Fruit fly (Drosophila melanogaster) whole organism, embryonic: ENCODE results near the gene CG46427.
A peak's percentile ranks its signal among the peaks of the same experiment; 100 is the strongest.

Experiments used
- Aef1 ChIP-seq: fragments of 200-800 bp; sonication (Bioruptor generic); IDR thresholded peaks from 3 replicates; pipeline ENCODE4 v1.3.6; 2022; ENCODE audit warnings: missing biosample characterization, missing genetic modification characterization
- BEAF-32 ChIP-seq: fragments of 200-800 bp; sonication (Bioruptor generic); optimal IDR thresholded peaks from 3 replicates; lab custom pipeline; 2017; ENCODE audit warnings: missing biosample characterization, missing genetic modification characterization, mild to moderate bottlenecking, moderate library complexity, missing genetic modification reagents
- CG10209 ChIP-seq: fragments of 200-800 bp; sonication (Bioruptor generic); optimal IDR thresholded peaks from 3 replicates; lab custom pipeline; 2017; ENCODE audit warnings: missing biosample characterization, mild to moderate bottlenecking, missing genetic modification characterization, missing genetic modification reagents
- CG10654 ChIP-seq: fragments of 200-800 bp; sonication (Bioruptor generic); optimal IDR thresholded peaks from 2 replicates; lab custom pipeline; 2016; ENCODE audit warnings: missing biosample characterization, missing genetic modification characterization
- CG11247 ChIP-seq: fragments of 200-800 bp; sonication (Bioruptor generic); IDR thresholded peaks from 2 replicates; pipeline ENCODE4 v1.3.6; 2022; ENCODE audit warnings: missing biosample characterization, missing genetic modification characterization
- CG12071 ChIP-seq: fragments of 200-800 bp; sonication (Bioruptor generic); optimal IDR thresholded peaks from 3 replicates; lab custom pipeline; 2018; ENCODE audit warnings: missing biosample characterization, mild to moderate bottlenecking, missing genetic modification characterization
- CG12219 ChIP-seq: fragments of 200-800 bp; sonication (Bioruptor generic); optimal IDR thresholded peaks from 3 replicates; lab custom pipeline; 2018; ENCODE audit warnings: missing biosample characterization, mild to moderate bottlenecking, missing genetic modification characterization
- CG12942 ChIP-seq: fragments of 200-800 bp; sonication (Bioruptor generic); optimal IDR thresholded peaks from 3 replicates; lab custom pipeline; 2016; ENCODE audit warnings: missing biosample characterization, missing genetic modification characterization
- CG13296 ChIP-seq: fragments of 200-800 bp; sonication (Bioruptor generic); optimal IDR thresholded peaks from 3 replicates; lab custom pipeline; 2018; ENCODE audit warnings: missing biosample characterization, mild to moderate bottlenecking, missing genetic modification characterization
- CG16779 ChIP-seq: fragments of 200-800 bp; sonication (Bioruptor generic); IDR thresholded peaks from 2 replicates; pipeline ENCODE4 v1.3.6; 2022; ENCODE audit warnings: missing biosample characterization, missing genetic modification characterization
- CG17328 ChIP-seq: fragments of 200-800 bp; sonication (Bioruptor generic); IDR thresholded peaks from 2 replicates; pipeline ENCODE4 v1.3.6; 2022; ENCODE audit warnings: missing biosample characterization, missing genetic modification characterization
- CG2116 ChIP-seq: fragments of 200-800 bp; sonication (Bioruptor generic); optimal IDR thresholded peaks from 3 replicates; lab custom pipeline; 2018; ENCODE audit warnings: missing biosample characterization, mild to moderate bottlenecking, missing genetic modification characterization
- CG3726 ChIP-seq: fragments of 200-800 bp; sonication (Bioruptor generic); IDR thresholded peaks from 3 replicates; pipeline ENCODE4, ENCODE4 v1.3.6; 2022; ENCODE audit warnings: missing biosample characterization, missing genetic modification characterization
- CG4617 ChIP-seq: fragments of 200-800 bp; sonication (Bioruptor generic); optimal IDR thresholded peaks from 3 replicates; lab custom pipeline; 2016; ENCODE audit warnings: missing biosample characterization, missing genetic modification characterization, borderline replicate concordance
- CG4854 ChIP-seq: fragments of 200-800 bp; sonication (Bioruptor generic); optimal IDR thresholded peaks from 2 replicates; lab custom pipeline; 2016; ENCODE audit warnings: missing biosample characterization, missing genetic modification characterization, inconsistent platforms
- CG7839 ChIP-seq: fragments of 200-800 bp; sonication (Bioruptor generic); optimal IDR thresholded peaks from 3 replicates; lab custom pipeline; 2018; ENCODE audit warnings: missing biosample characterization, mild to moderate bottlenecking, missing genetic modification characterization, moderate library complexity
- CG7987 ChIP-seq: fragments of 200-800 bp; sonication (Bioruptor generic); optimal IDR thresholded peaks from 2 replicates; lab custom pipeline; 2018; ENCODE audit warnings: missing biosample characterization, mild to moderate bottlenecking, missing genetic modification characterization, moderate library complexity
- CG8290 ChIP-seq, 3 experiments: fragments of 200-800 bp; sonication (Bioruptor generic); optimal IDR thresholded peaks; 2 replicates each; lab custom pipeline; 2016 to 2019; ENCODE audit warnings: missing biosample characterization in 3 of 3, missing genetic modification characterization in 3 of 3, mild to moderate bottlenecking in 2 of 3, moderate library complexity in 1 of 3
- CG8359 ChIP-seq: fragments of 200-800 bp; sonication (Bioruptor generic); optimal IDR thresholded peaks from 2 replicates; lab custom pipeline; 2017; ENCODE audit warnings: missing biosample characterization, mild to moderate bottlenecking, missing genetic modification characterization, borderline replicate concordance
- Camta ChIP-seq: fragments of 200-800 bp; sonication (Bioruptor generic); optimal IDR thresholded peaks from 2 replicates; lab custom pipeline; 2016; ENCODE audit warnings: missing biosample characterization, missing genetic modification characterization
- Dll ChIP-seq: fragments of 200-800 bp; sonication (Bioruptor generic); IDR thresholded peaks from 4 replicates; pipeline ENCODE4 v1.3.6; 2022; ENCODE audit warnings: missing biosample characterization, missing genetic modification characterization; ENCODE audit not compliant: partially characterized antibody
- Doc3 ChIP-seq: fragments of 200-800 bp; sonication (Bioruptor generic); IDR thresholded peaks from 3 replicates; pipeline ENCODE4 v1.3.6; 2022; ENCODE audit warnings: missing biosample characterization, missing genetic modification characterization; ENCODE audit not compliant: partially characterized antibody
- Dref ChIP-seq: fragments of 200-800 bp; sonication (Bioruptor generic); IDR thresholded peaks from 2 replicates; pipeline ENCODE4 v1.3.6; 2022; ENCODE audit warnings: missing biosample characterization, missing genetic modification characterization
- E2f2 ChIP-seq: fragments of 200-800 bp; sonication (Bioruptor generic); IDR thresholded peaks from 2 replicates; pipeline ENCODE4 v1.3.6; 2022; ENCODE audit warnings: missing biosample characterization, missing genetic modification characterization
- Fer1 ChIP-seq: fragments of 200-800 bp; sonication (Bioruptor generic); optimal IDR thresholded peaks from 2 replicates; lab custom pipeline; 2017; ENCODE audit warnings: missing biosample characterization, mild to moderate bottlenecking, missing genetic modification characterization
- HLH54F ChIP-seq: fragments of 200-800 bp; sonication (Bioruptor generic); optimal IDR thresholded peaks from 3 replicates; lab custom pipeline; 2016; ENCODE audit warnings: missing biosample characterization, missing genetic modification characterization
- Hmr ChIP-seq: fragments of 200-800 bp; sonication (Bioruptor generic); optimal IDR thresholded peaks from 3 replicates; lab custom pipeline; 2017; ENCODE audit warnings: mild to moderate bottlenecking, missing biosample characterization, missing genetic modification reagents, missing genetic modification characterization
- Hmx ChIP-seq: fragments of 200-800 bp; sonication (Bioruptor generic); optimal IDR thresholded peaks from 2 replicates; lab custom pipeline; 2016; ENCODE audit warnings: missing biosample characterization, missing genetic modification characterization
- Max ChIP-seq: fragments of 200-800 bp; sonication (Bioruptor generic); optimal IDR thresholded peaks from 2 replicates; lab custom pipeline; 2016; ENCODE audit warnings: missing biosample characterization, mild to moderate bottlenecking, missing genetic modification characterization
- PHDP ChIP-seq: fragments of 200-800 bp; sonication (Bioruptor generic); optimal IDR thresholded peaks from 3 replicates; lab custom pipeline; 2018; ENCODE audit warnings: missing biosample characterization, mild to moderate bottlenecking, missing genetic modification characterization, moderate library complexity
- Rfx ChIP-seq: fragments of 200-800 bp; sonication (Bioruptor generic); IDR thresholded peaks from 2 replicates; pipeline ENCODE4 v1.3.6; 2022; ENCODE audit warnings: missing biosample characterization, missing genetic modification characterization
- ash1 ChIP-seq: fragments of 200-800 bp; sonication (Bioruptor generic); optimal IDR thresholded peaks from 2 replicates; lab custom pipeline; 2018; ENCODE audit warnings: missing biosample characterization, mild to moderate bottlenecking, missing genetic modification characterization
- bbx ChIP-seq: fragments of 200-800 bp; sonication (Bioruptor generic); IDR thresholded peaks from 2 replicates; pipeline ENCODE4 v1.3.6; 2022; ENCODE audit warnings: missing biosample characterization, missing genetic modification characterization; ENCODE audit not compliant: partially characterized antibody
- fd64A ChIP-seq: fragments of 200-800 bp; sonication (Bioruptor generic); optimal IDR thresholded peaks from 3 replicates; lab custom pipeline; 2018; ENCODE audit warnings: missing biosample characterization, mild to moderate bottlenecking, missing genetic modification characterization
- fd96Cb ChIP-seq: fragments of 200-800 bp; sonication (Bioruptor generic); optimal IDR thresholded peaks from 2 replicates; lab custom pipeline; 2018; ENCODE audit warnings: missing biosample characterization, mild to moderate bottlenecking, missing genetic modification characterization, moderate library complexity
- fru ChIP-seq: fragments of >200 bp; optimal IDR thresholded peaks from 2 replicates; lab custom pipeline; 2017
- gfzf ChIP-seq: fragments of 200-800 bp; sonication (Bioruptor generic); optimal IDR thresholded peaks from 2 replicates; lab custom pipeline; 2016; ENCODE audit warnings: missing biosample characterization, mild to moderate bottlenecking, missing genetic modification characterization, moderate library complexity
- gro ChIP-seq: fragments of 200-800 bp; sonication (Bioruptor generic); optimal IDR thresholded peaks from 2 replicates; lab custom pipeline; 2016; ENCODE audit warnings: missing biosample characterization, missing genetic modification characterization
- p53 ChIP-seq: fragments of 200-800 bp; sonication (Bioruptor generic); optimal IDR thresholded peaks from 2 replicates; lab custom pipeline; 2016; ENCODE audit warnings: missing biosample characterization, missing genetic modification characterization
- pum ChIP-seq: fragments of 200-800 bp; sonication (Bioruptor generic); optimal IDR thresholded peaks from 2 replicates; lab custom pipeline; 2016; ENCODE audit warnings: missing biosample characterization, missing genetic modification characterization
- pzg ChIP-seq: fragments of 200-800 bp; sonication (Bioruptor generic); optimal IDR thresholded peaks from 3 replicates; lab custom pipeline; 2018; ENCODE audit warnings: missing biosample characterization, mild to moderate bottlenecking, missing genetic modification characterization, moderate library complexity
- rib ChIP-seq: fragments of 200-800 bp; sonication (Bioruptor generic); IDR thresholded peaks from 2 replicates; pipeline ENCODE4 v1.3.6; 2022; ENCODE audit warnings: missing biosample characterization, missing genetic modification characterization
- sc ChIP-seq, 3 experiments: fragments of >200 bp in 2 of 3; fragments of 200-800 bp in 1 of 3; sonication (Bioruptor generic) in 1 of 3; optimal IDR thresholded peaks; 2 replicates in 2 of 3; 3 replicates in 1 of 3; lab custom pipeline; 2017; ENCODE audit warnings: mild to moderate bottlenecking in 1 of 3, missing biosample characterization in 1 of 3, missing genetic modification characterization in 1 of 3, missing genetic modification reagents in 1 of 3
- scrt ChIP-seq: fragments of 200-800 bp; sonication (Bioruptor generic); optimal IDR thresholded peaks from 2 replicates; lab custom pipeline; 2018; ENCODE audit warnings: missing biosample characterization, mild to moderate bottlenecking, missing genetic modification characterization, moderate library complexity
- sd ChIP-seq: fragments of 200-800 bp; sonication (Bioruptor generic); optimal IDR thresholded peaks from 3 replicates; lab custom pipeline; 2018; ENCODE audit warnings: missing biosample characterization, mild to moderate bottlenecking, missing genetic modification characterization, moderate library complexity
- sim ChIP-seq: fragments of 200-800 bp; sonication (Bioruptor generic); IDR thresholded peaks from 2 replicates; pipeline ENCODE4 v1.3.6; 2022; ENCODE audit warnings: missing biosample characterization, missing genetic modification characterization
- slbo ChIP-seq: fragments of 200-800 bp; sonication (Bioruptor generic); IDR thresholded peaks from 2 replicates; pipeline ENCODE4 v1.3.6; 2022; ENCODE audit warnings: missing biosample characterization, missing genetic modification characterization
- trh ChIP-seq: fragments of 200-800 bp; sonication (Bioruptor generic); optimal IDR thresholded peaks from 2 replicates; lab custom pipeline; 2016; ENCODE audit warnings: missing biosample characterization, missing genetic modification characterization
- usp ChIP-seq: fragments of >200 bp; optimal IDR thresholded peaks from 2 replicates; lab custom pipeline; 2017; ENCODE audit warnings: missing biosample characterization, missing genetic modification characterization

Gene CG46427

DNA sequence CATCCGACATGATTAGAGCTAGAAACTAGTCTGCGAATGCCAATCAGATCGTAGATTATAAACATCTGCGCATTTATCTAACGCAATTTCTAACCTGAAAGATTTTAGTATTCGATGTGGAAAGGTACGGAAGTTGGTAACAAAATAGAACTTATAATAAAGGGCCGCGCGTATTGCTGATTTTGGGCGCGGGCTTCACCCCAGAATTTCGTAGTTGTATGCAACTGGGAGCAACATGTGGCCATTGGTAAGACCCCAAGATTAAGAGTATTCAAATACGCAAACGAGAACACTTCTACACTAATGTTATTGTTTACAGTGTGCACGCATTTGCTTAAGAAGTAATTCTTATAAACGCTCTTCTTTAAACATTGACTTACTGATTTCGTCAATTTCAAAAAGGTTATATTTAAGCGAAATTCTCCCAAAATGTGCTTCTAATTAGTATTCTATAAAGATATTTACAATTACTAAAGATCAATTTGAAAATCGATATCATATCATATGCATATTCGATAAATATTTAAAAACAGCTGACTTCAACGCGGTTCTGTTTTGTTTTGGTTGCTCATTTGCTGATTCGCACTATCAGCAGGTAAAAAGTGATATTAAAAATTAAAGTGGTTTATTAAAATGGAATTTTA, 21.1 kb upstream of the CG46427 start, which contains the start of the genes CG5961 and Polr3C (continued):
- TF ChIP-seq Fer1 (GFP tag; lab: Kevin White, UChicago) (peak; percentile 27), CG7987 (GFP tag; lab: Kevin White, UChicago) (no peak), fd64A (GFP tag; lab: Kevin White, UChicago) (no peak), Dref (GFP tag; lab: Robert Waterston, UW) (peak; percentile 56), CG10209 (GFP tag; lab: Kevin White, UChicago) (no peak), Hmr (GFP tag; lab: Kevin White, UChicago) (no peak), rib (no peak), CG2116 (GFP tag; lab: Kevin White, UChicago) (peak; percentile 71), bbx (GFP tag; lab: Robert Waterston, UW) (0 out of 2 replicates have a peak, but pooled peaks have one; percentile 31), Rfx (GFP tag; lab: Robert Waterston, UW) (no peak), sd (tag; lab: Kevin White, UChicago) (no peak), gfzf (peak; percentile 71), E2f2 (peak; percentile 75), PHDP (tag; lab: Kevin White, UChicago) (no peak), slbo (GFP tag; lab: Robert Waterston, UW) (no peak), CG16779 (GFP tag; lab: Robert Waterston, UW) (no peak), trh (no peak), Dll (GFP tag; lab: Robert Waterston, UW) (peak; percentile 43; the same call in 2 of the 4 replicates), CG12942 (GFP tag; lab: Kevin White, UChicago) (no peak), pum (no peak), Aef1 (GFP tag; lab: Robert Waterston, UW) (no peak), ash1 (no peak), fru (no peak), p53 (GFP tag; lab: Kevin White, UChicago) (no peak), Hmx (GFP tag; lab: Kevin White, UChicago) (no peak), Max (GFP tag; lab: Kevin White, UChicago) (no peak), Camta (GFP tag; lab: Kevin White, UChicago) (no peak), pzg (GFP tag; lab: Kevin White, UChicago) (peak; percentile 63), CG10654 (no peak), sim (GFP tag; lab: Robert Waterston, UW) (no peak), CG17328 (GFP tag; lab: Robert Waterston, UW) (no peak), CG4617 (GFP tag; lab: Kevin White, UChicago) (peak; percentile 10), CG11247 (GFP tag; lab: Robert Waterston, UW) (no peak), CG3726 (GFP tag; lab: Robert Waterston, UW) (no peak), CG12071 (GFP tag; lab: Kevin White, UChicago) (no peak), BEAF-32 (GFP tag; lab: Kevin White, UChicago) (peak; percentile 51), sc (optimal IDR thresholded peaks at IDR 0.05; lab: Kevin White, UChicago) (no peak), sc (GFP tag; optimal IDR thresholded peaks at IDR 0.05; lab: Kevin White, UChicago) (no peak), CG8359 (GFP tag; lab: Kevin White, UChicago) (no peak), CG7839 (tag; lab: Kevin White, UChicago) (no peak), CG12219 (GFP tag; lab: Kevin White, UChicago) (no peak), CG13296 (GFP tag; lab: Kevin White, UChicago) (no peak), fd96Cb (tag; lab: Kevin White, UChicago) (no peak), HLH54F (GFP tag; lab: Kevin White, UChicago) (no peak), CG4854 (no peak), usp (GFP tag; lab: Kevin White, UChicago) (no peak), scrt (no peak), gro (no peak), Doc3 (GFP tag; lab: Robert Waterston, UW) (no peak), CG8290 (GFP tag; optimal IDR thresholded peaks at IDR 0.05; lab: Kevin White, UChicago) (no peak), CG8290 (tag; optimal IDR thresholded peaks at IDR 0.05; lab: Kevin White, UChicago) (no peak)
